Worm (Caenorhabditis elegans) whole organism, mixed stage, embryonic: Measurements from ENCODE around the gene ZK662.5.

Experiments
- blmp-1 ChIP-seq: fragments of 150-350 bp; optimal IDR thresholded peaks from 2 replicates; lab custom pipeline; 2014; ENCODE audit warnings: missing biosample characterization, missing genetic modification characterization
- nhr-12 ChIP-seq: fragments of 150-350 bp; optimal IDR thresholded peaks from 2 replicates; lab custom pipeline; 2014; ENCODE audit warnings: missing biosample characterization, missing genetic modification characterization
- unc-62 ChIP-seq: fragments of 150-350 bp; optimal IDR thresholded peaks from 2 replicates; lab custom pipeline; 2014; ENCODE audit warnings: missing biosample characterization, missing genetic modification reagents, missing genetic modification characterization
- zip-8 ChIP-seq: fragments of 150-350 bp; optimal IDR thresholded peaks from 2 replicates; lab custom pipeline; 2014; ENCODE audit warnings: missing biosample characterization, missing genetic modification characterization

DNA sequence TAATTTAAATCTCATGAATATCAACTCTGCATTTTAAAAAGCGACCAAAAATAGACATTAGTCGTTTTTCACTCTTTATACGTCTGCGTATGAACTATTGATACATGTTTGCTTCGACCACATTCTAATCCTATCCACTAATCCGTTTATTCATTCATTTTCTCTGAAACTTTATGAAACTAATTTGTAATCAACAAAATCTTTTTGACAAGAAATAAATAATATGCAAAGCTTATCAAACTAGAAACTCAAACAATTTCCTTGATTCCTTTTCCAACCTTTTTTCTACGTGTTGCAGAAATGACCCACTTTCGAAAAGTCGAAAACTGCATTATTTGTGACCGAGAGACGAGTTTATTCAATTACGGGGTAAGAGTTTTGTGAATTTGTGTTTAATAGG is 20.9 kb downstream of the ZK662.5 start, which contains the start of gene nhr-255:
- no peak for TF ChIP-seq nhr-12
- no peak for TF ChIP-seq blmp-1 (tag; lab: Kevin White, UChicago)
- no peak for TF ChIP-seq unc-62 (GFP tag; lab: Kevin White, UChicago)
- TF ChIP-seq zip-8 (tag; lab: Kevin White, UChicago), result no peak
